Worm (Caenorhabditis elegans) whole organism, dauer: Measurements from ENCODE around the gene lem-2.

Experiments used
- unc-62 ChIP-seq: sonication (generic microtip); optimal IDR thresholded peaks from 2 replicates; lab custom pipeline; 2017; ENCODE audit warnings: missing biosample characterization, missing genetic modification reagents, missing genetic modification characterization

lem-2 gene

ce11 chrII:14045934-14046470, 17.2 kb upstream of the lem-2 start:
- no peak for TF ChIP-seq unc-62 (GFP tag; lab: Kevin White, UChicago)

ce11 chrII:14046491-14046890, 16.8 kb upstream of the lem-2 start:
- no peak for TF ChIP-seq unc-62 (GFP tag; lab: Kevin White, UChicago)

- no peak for TF ChIP-seq unc-62 (GFP tag; lab: Kevin White, UChicago)
Observed at ce11 chrII:14049097-14049496, 14.2 kb upstream of the lem-2 start.

- no peak for TF ChIP-seq unc-62 (GFP tag; lab: Kevin White, UChicago)
Observed at ce11 chrII:14050506-14050905, 12.7 kb upstream of the lem-2 start.

ce11 chrII:14051474-14051934, 11.7 kb upstream of the lem-2 start:
- TF ChIP-seq unc-62 (GFP tag; lab: Kevin White, UChicago), result no peak

ce11 chrII:14052204-14052603, 11.0 kb upstream of the lem-2 start, which contains the start of gene daf-5:
Gene daf-5 (minus strand): TSS chrII:14052304.
- no peak for TF ChIP-seq unc-62 (GFP tag; lab: Kevin White, UChicago)

- TF ChIP-seq unc-62 (GFP tag; lab: Kevin White, UChicago), result no peak
Observed at ce11 chrII:14053141-14053540, 10.1 kb upstream of the lem-2 start.

- TF ChIP-seq unc-62 (GFP tag; lab: Kevin White, UChicago), result no peak
Observed at ce11 chrII:14055717-14056116, 7.5 kb upstream of the lem-2 start.

ce11 chrII:14059767-14060166, 3.5 kb upstream of the lem-2 start, which contains the start of gene rpb-11:
Gene rpb-11 (plus strand): TSS chrII:14060085.
- TF ChIP-seq unc-62 (GFP tag; lab: Kevin White, UChicago), result no peak

ce11 chrII:14060439-14060838, 2.8 kb upstream of the lem-2 start, which contains the start of gene W01G7.4:
Gene W01G7.4 (plus strand): TSS chrII:14060739.
- no peak for TF ChIP-seq unc-62 (GFP tag; lab: Kevin White, UChicago)

ce11 chrII:14060885-14061284, 2.4 kb upstream of the lem-2 start:
- TF ChIP-seq unc-62 (GFP tag; lab: Kevin White, UChicago), result no peak

- TF ChIP-seq unc-62 (GFP tag; lab: Kevin White, UChicago), result no peak
Observed at ce11 chrII:14064051-14064450, 801 bp downstream of the lem-2 start.

ce11 chrII:14065486-14065885, 2.2 kb downstream of the lem-2 start:
- TF ChIP-seq unc-62 (GFP tag; lab: Kevin White, UChicago), result no peak

ce11 chrII:14068607-14069006, 5.4 kb downstream of the lem-2 start, which contains the start of gene xrn-1:
Gene xrn-1 (plus strand): TSS chrII:14068907.
- TF ChIP-seq unc-62 (GFP tag; lab: Kevin White, UChicago), result no peak

ce11 chrII:14074825-14075224, 11.6 kb downstream of the lem-2 start:
- TF ChIP-seq unc-62 (GFP tag; lab: Kevin White, UChicago), result no peak

- no peak for TF ChIP-seq unc-62 (GFP tag; lab: Kevin White, UChicago)
Observed at ce11 chrII:14077823-14078222, 14.6 kb downstream of the lem-2 start.

- TF ChIP-seq unc-62 (GFP tag; lab: Kevin White, UChicago), result no peak
Observed at ce11 chrII:14086931-14087330, 23.7 kb downstream of the lem-2 start.
